Worm (Caenorhabditis elegans): ENCODE measurements around the gene rpi-1.

DNA sequence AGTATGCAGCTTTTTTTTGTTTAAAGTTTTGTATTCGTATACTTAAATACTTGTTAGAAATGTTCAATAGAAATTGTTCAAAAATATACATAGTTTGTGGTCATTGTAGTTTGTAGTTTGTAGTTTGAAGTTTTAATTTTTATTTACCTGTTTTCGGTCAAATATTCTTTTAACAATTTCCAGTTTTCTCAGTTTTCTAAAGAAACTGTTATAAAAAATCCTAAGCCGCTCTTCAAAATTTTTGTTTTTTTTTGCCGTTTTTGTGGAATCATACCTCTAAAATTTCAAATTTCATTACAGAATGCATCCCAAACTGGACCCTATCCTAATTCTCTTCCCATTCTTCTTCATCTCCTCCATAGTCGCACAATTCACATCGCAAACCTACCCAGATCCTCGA is 44.0 kb upstream of the rpi-1 start, which contains the start of gene F01D5.6:
- TF ChIP-seq med-1 (GFP tag; optimal IDR thresholded peaks at IDR 0.05; ENCODE audit: insufficient read depth) = no peak
- TF ChIP-seq ztf-23 (GFP tag; IDR thresholded peaks at IDR 0.05) = no peak
- TF ChIP-seq klf-2 (GFP tag; conservative IDR thresholded peaks at IDR 0.05) = no peak
- no peak for TF ChIP-seq tab-1 (GFP tag; IDR thresholded peaks at IDR 0.05)
- TF ChIP-seq ref-1 (GFP tag; conservative IDR thresholded peaks at IDR 0.05) = no peak
- no peak for TF ChIP-seq flt-1 (GFP tag; IDR thresholded peaks at IDR 0.05)
- TF ChIP-seq cog-1 (tag; optimal IDR thresholded peaks at IDR 0.05) = no peak
- TF ChIP-seq T22C8.4 (GFP tag; IDR thresholded peaks at IDR 0.05) = no peak

Measured in whole organism, midembryonic.